Fruit fly (Drosophila melanogaster) whole organism, adult: ENCODE measurements around the gene Acp29AB.

Source experiments
- CG14711 ChIP-seq: fragments of 200-800 bp; sonication (Bioruptor generic); optimal IDR thresholded peaks from 2 replicates; lab custom pipeline; 2018; ENCODE audit warnings: missing biosample characterization, mild to moderate bottlenecking, missing genetic modification characterization, moderate library complexity
- CG1620 ChIP-seq: fragments of 200-800 bp; sonication (Bioruptor generic); optimal IDR thresholded peaks from 2 replicates; lab custom pipeline; 2016; ENCODE audit warnings: missing biosample characterization, missing genetic modification characterization
- CG33017 ChIP-seq: fragments of 200-800 bp; sonication (Bioruptor generic); optimal IDR thresholded peaks from 2 replicates; lab custom pipeline; 2018; ENCODE audit warnings: missing biosample characterization, mild to moderate bottlenecking, missing genetic modification characterization, moderate library complexity
- CG7101 ChIP-seq: fragments of 200-800 bp; sonication (Bioruptor generic); optimal IDR thresholded peaks from 2 replicates; lab custom pipeline; 2018; ENCODE audit warnings: missing biosample characterization, mild to moderate bottlenecking, missing genetic modification characterization, moderate library complexity
- Clk ChIP-seq: fragments of 200-800 bp; sonication (Bioruptor generic); optimal IDR thresholded peaks from 2 replicates; lab custom pipeline; 2017; ENCODE audit warnings: missing biosample characterization, missing genetic modification characterization
- cic ChIP-seq: fragments of 200-800 bp; sonication (Bioruptor generic); optimal IDR thresholded peaks from 2 replicates; lab custom pipeline; 2017; ENCODE audit warnings: missing biosample characterization, mild to moderate bottlenecking, missing genetic modification characterization, moderate library complexity
- cnc ChIP-seq, 2 experiments: fragments of >200 bp; optimal IDR thresholded peaks; 2 replicates each; lab custom pipeline; 2017
- kay ChIP-seq: fragments of 200-800 bp; sonication (Bioruptor generic); peaks from one replicate; lab custom pipeline; 2016; ENCODE audit warnings: missing biosample characterization, missing genetic modification characterization, borderline replicate concordance
- ovo ChIP-seq: fragments of 200-800 bp; sonication (Bioruptor generic); optimal IDR thresholded peaks from 2 replicates; lab custom pipeline; 2016; ENCODE audit warnings: missing biosample characterization, missing genetic modification characterization
- pad ChIP-seq: fragments of 200-800 bp; sonication (Bioruptor generic); optimal IDR thresholded peaks from 3 replicates; lab custom pipeline; 2017; ENCODE audit warnings: missing biosample characterization, missing genetic modification characterization, mild to moderate bottlenecking, moderate library complexity, missing genetic modification reagents
- toe ChIP-seq: fragments of 200-800 bp; sonication (Bioruptor generic); optimal IDR thresholded peaks from 2 replicates; lab custom pipeline; 2016; ENCODE audit warnings: missing biosample characterization, missing genetic modification characterization

dm6 chr2L:8392298-8392697 is 724 bp downstream of the Acp29AB start, which contains the start of gene CG42820:
- TF ChIP-seq kay (GFP tag; lab: Kevin White, UChicago) (no peak), cnc (optimal IDR thresholded peaks at IDR 0.05; lab: Kevin White, UChicago) (no peak), CG14711 (tag; lab: Kevin White, UChicago) (no peak), Clk (GFP tag; lab: Kevin White, UChicago) (no peak), pad (GFP tag; lab: Kevin White, UChicago) (no peak), CG7101 (no peak), cic (GFP tag; lab: Kevin White, UChicago) (no peak), CG33017 (no peak), toe (GFP tag; lab: Kevin White, UChicago) (no peak), CG1620 (GFP tag; lab: Kevin White, UChicago) (no peak), ovo (no peak)
